Worm (Caenorhabditis elegans) whole organism, mixed stage, embryonic: Measurements from ENCODE around the gene B0393.9.

Experiments used
- M03D4.4 ChIP-seq: sonication (generic microtip); optimal IDR thresholded peaks from 2 replicates; lab custom pipeline; 2017; ENCODE audit warnings: mild to moderate bottlenecking, missing genetic modification characterization, missing compliant biosample characterization
- bed-3 ChIP-seq: fragments of 200-800 bp; sonication (Bioruptor generic); optimal IDR thresholded peaks from 3 replicates; lab custom pipeline; 2018; ENCODE audit warnings: mild to moderate bottlenecking, missing genetic modification characterization, moderate library complexity, missing compliant biosample characterization
- blmp-1 ChIP-seq: fragments of 150-350 bp; optimal IDR thresholded peaks from 2 replicates; lab custom pipeline; 2014; ENCODE audit warnings: missing biosample characterization, missing genetic modification characterization
- ceh-43 ChIP-seq: fragments of 200-800 bp; sonication (Bioruptor generic); optimal IDR thresholded peaks from 2 replicates; lab custom pipeline; 2018; ENCODE audit warnings: mild to moderate bottlenecking, missing genetic modification characterization, moderate library complexity, missing compliant biosample characterization
- ceh-83 ChIP-seq: fragments of 200-800 bp; sonication (Bioruptor generic); optimal IDR thresholded peaks from 2 replicates; lab custom pipeline; 2018; ENCODE audit warnings: mild to moderate bottlenecking, missing genetic modification characterization, missing compliant biosample characterization
- elt-1 ChIP-seq: sonication (generic microtip); optimal IDR thresholded peaks from 2 replicates; lab custom pipeline; 2017; ENCODE audit warnings: missing genetic modification characterization, mild to moderate bottlenecking, missing compliant biosample characterization, antibody characterized with exemption, moderate library complexity, borderline replicate concordance; ENCODE audit not compliant: insufficient read depth
- elt-3 ChIP-seq: fragments of 150-350 bp; optimal IDR thresholded peaks from 2 replicates; lab custom pipeline; 2014; ENCODE audit warnings: missing biosample characterization, missing genetic modification characterization
- flh-1 ChIP-seq: fragments of 200-800 bp; sonication (Bioruptor generic); optimal IDR thresholded peaks from 2 replicates; lab custom pipeline; 2018; ENCODE audit warnings: mild to moderate bottlenecking, missing genetic modification characterization, moderate library complexity, missing compliant biosample characterization
- hlh-1 ChIP-seq: fragments of 150-350 bp; optimal IDR thresholded peaks from 2 replicates; lab custom pipeline; 2014; ENCODE audit warnings: missing biosample characterization, missing genetic modification reagents, missing genetic modification characterization
- lin-13 ChIP-seq: fragments of 150-350 bp; optimal IDR thresholded peaks from 2 replicates; lab custom pipeline; 2014; ENCODE audit warnings: missing biosample characterization, missing genetic modification characterization
- lin-32 ChIP-seq: fragments of 200-800 bp; sonication (Bioruptor generic); optimal IDR thresholded peaks from 2 replicates; lab custom pipeline; 2018; ENCODE audit warnings: mild to moderate bottlenecking, missing genetic modification characterization, missing compliant biosample characterization
- lsy-2 ChIP-seq: fragments of 150-350 bp; optimal IDR thresholded peaks from 2 replicates; lab custom pipeline; 2014; ENCODE audit warnings: missing biosample characterization, missing genetic modification characterization
- mab-5 ChIP-seq: fragments of 150-350 bp; optimal IDR thresholded peaks from 2 replicates; lab custom pipeline; 2014; ENCODE audit warnings: missing biosample characterization, missing genetic modification characterization
- mep-1 ChIP-seq: fragments of 150-350 bp; optimal IDR thresholded peaks from 2 replicates; lab custom pipeline; 2017; ENCODE audit warnings: missing biosample characterization, missing genetic modification reagents, missing genetic modification characterization, inconsistent platforms
- mls-2 ChIP-seq: sonication (generic microtip); optimal IDR thresholded peaks from 2 replicates; lab custom pipeline; 2016; ENCODE audit warnings: mild to moderate bottlenecking, missing genetic modification characterization, moderate library complexity, missing compliant biosample characterization
- nhr-12 ChIP-seq: fragments of 150-350 bp; optimal IDR thresholded peaks from 2 replicates; lab custom pipeline; 2014; ENCODE audit warnings: missing biosample characterization, missing genetic modification characterization
- nhr-2 ChIP-seq: fragments of 150-350 bp; optimal IDR thresholded peaks from 2 replicates; lab custom pipeline; 2014; ENCODE audit warnings: missing biosample characterization, missing genetic modification characterization
- nhr-76 ChIP-seq: sonication (generic microtip); optimal IDR thresholded peaks from 2 replicates; lab custom pipeline; 2017; ENCODE audit warnings: missing biosample characterization, missing genetic modification characterization
- pha-4 ChIP-seq: fragments of 150-350 bp; optimal IDR thresholded peaks from 2 replicates; lab custom pipeline; 2018; ENCODE audit warnings: missing biosample characterization, missing genetic modification reagents, missing genetic modification characterization
- sem-2 ChIP-seq: fragments of 200-800 bp; sonication (Bioruptor generic); optimal IDR thresholded peaks from 2 replicates; lab custom pipeline; 2018; ENCODE audit warnings: mild to moderate bottlenecking, missing genetic modification characterization, missing compliant biosample characterization
- snpc-4 ChIP-seq: fragments of 150-350 bp; optimal IDR thresholded peaks from 2 replicates; lab custom pipeline; 2014; ENCODE audit warnings: missing biosample characterization, missing genetic modification characterization
- sptf-1 ChIP-seq: sonication (generic microtip); optimal IDR thresholded peaks from 2 replicates; lab custom pipeline; 2017; ENCODE audit warnings: mild to moderate bottlenecking, missing genetic modification characterization, moderate library complexity, missing compliant biosample characterization
- unc-120 ChIP-seq: sonication (generic microtip); optimal IDR thresholded peaks from 2 replicates; lab custom pipeline; 2017; ENCODE audit warnings: missing genetic modification characterization, missing compliant biosample characterization; ENCODE audit not compliant: poor library complexity, severe bottlenecking
- unc-62 ChIP-seq: fragments of 150-350 bp; optimal IDR thresholded peaks from 2 replicates; lab custom pipeline; 2014; ENCODE audit warnings: missing biosample characterization, missing genetic modification reagents, missing genetic modification characterization
- zip-8 ChIP-seq: fragments of 150-350 bp; optimal IDR thresholded peaks from 2 replicates; lab custom pipeline; 2014; ENCODE audit warnings: missing biosample characterization, missing genetic modification characterization

Gene B0393.9

ce11 chrIII:4817240-4817639 is 37.3 kb upstream of the B0393.9 start, which contains the start of gene F26A1.4:
Gene F26A1.4, plus strand, starts transcription at chrIII:4817540.
- TF ChIP-seq hlh-1, result no peak
- no peak for TF ChIP-seq unc-62
- TF ChIP-seq, all 35 proteins: peak for 0

- TF ChIP-seq lin-13 (tag; lab: Kevin White, UChicago) (no peak), elt-1 (no peak), sptf-1 (tag; lab: Kevin White, UChicago) (no peak), pha-4 (tag; lab: Kevin White, UChicago) (no peak), mab-5 (tag; lab: Kevin White, UChicago) (no peak)
These were observed 34.8 kb upstream of the B0393.9 start, which contains the start of gene arl-6 for ce11 chrIII:4814730-4815129. Gene arl-6, minus strand, starts transcription at chrIII:4814830.

- TF ChIP-seq lin-32 (GFP tag; lab: Kevin White, UChicago) (no peak), nhr-76 (tag; lab: Kevin White, UChicago) (no peak), ceh-83 (GFP tag; lab: Kevin White, UChicago) (no peak), sem-2 (GFP tag; lab: Kevin White, UChicago) (no peak), lsy-2 (tag; lab: Kevin White, UChicago) (no peak), elt-3 (tag; lab: Kevin White, UChicago) (no peak), unc-62 (no peak), flh-1 (no peak), unc-120 (no peak), M03D4.4 (tag; lab: Kevin White, UChicago) (no peak), pha-4 (tag; lab: Kevin White, UChicago) (no peak), sptf-1 (tag; lab: Kevin White, UChicago) (no peak), elt-1 (no peak)
These were observed 31.2 kb upstream of the B0393.9 start, which contains the start of gene C38D4.7 for ce11 chrIII:4811195-4811594. Gene C38D4.7, minus strand, starts transcription at chrIII:4811295.

- TF ChIP-seq hlh-1, result no peak
- TF ChIP-seq elt-1, result no peak
- TF ChIP-seq nhr-12 (tag; lab: Kevin White, UChicago), result no peak
- no peak for TF ChIP-seq sptf-1 (tag; lab: Kevin White, UChicago)
- no peak for TF ChIP-seq lin-13 (tag; lab: Kevin White, UChicago)
- no peak for TF ChIP-seq unc-120
- no peak for TF ChIP-seq M03D4.4 (tag; lab: Kevin White, UChicago)
- TF ChIP-seq nhr-2 (tag; lab: Kevin White, UChicago), result peak; percentile 53
- no peak for TF ChIP-seq ceh-83 (GFP tag; lab: Kevin White, UChicago)
- peak; percentile 60 for TF ChIP-seq zip-8 (tag; lab: Kevin White, UChicago)
- TF ChIP-seq bed-3 (GFP tag; lab: Kevin White, UChicago), result no peak
These were observed 29.7 kb upstream of the B0393.9 start, which contains the start of gene pal-1 for ce11 chrIII:4809526-4810153. Gene pal-1, minus strand, starts transcription at chrIII:4809576.

ce11 chrIII:4808089-4808488 is 28.1 kb upstream of the B0393.9 start:
- TF ChIP-seq blmp-1, result no peak
- TF ChIP-seq sptf-1 (tag; lab: Kevin White, UChicago), result no peak
- peak; percentile 87 for TF ChIP-seq lsy-2 (tag; lab: Kevin White, UChicago)

- peak; percentile 95 for TF ChIP-seq nhr-2 (tag; lab: Kevin White, UChicago)
- TF ChIP-seq mep-1 (tag; lab: Kevin White, UChicago), result no peak
These were observed 26.4 kb upstream of the B0393.9 start for ce11 chrIII:4806345-4806744.

- TF ChIP-seq mls-2 (tag; lab: Kevin White, UChicago), result no peak
- TF ChIP-seq mep-1 (tag; lab: Kevin White, UChicago), result no peak
- no peak for TF ChIP-seq nhr-2 (tag; lab: Kevin White, UChicago)
- TF ChIP-seq, all 35 proteins: peak for 0
These were observed 22.8 kb upstream of the B0393.9 start, which contains the start of gene metl-5 for ce11 chrIII:4802707-4803106. Gene metl-5, plus strand, starts transcription at chrIII:4803007.

- TF ChIP-seq nhr-2 (tag; lab: Kevin White, UChicago) (no peak), elt-1 (no peak), unc-120 (no peak), pha-4 (tag; lab: Kevin White, UChicago) (no peak), snpc-4 (no peak), elt-3 (tag; lab: Kevin White, UChicago) (no peak), ceh-43 (no peak), unc-62 (no peak)
These were observed 16.6 kb upstream of the B0393.9 start, which contains the start of gene tag-325 for ce11 chrIII:4796536-4796935. Gene tag-325, plus strand, starts transcription at chrIII:4796836.
